Fruit fly (Drosophila melanogaster) whole organism, embryonic: Measurements from ENCODE around the gene CG7231.

Source experiments
- CG11398 ChIP-seq: fragments of 200-800 bp; sonication (Bioruptor generic); optimal IDR thresholded peaks from 2 replicates; lab custom pipeline; 2016; ENCODE audit warnings: missing biosample characterization, missing genetic modification characterization
- CG33213 ChIP-seq: fragments of 200-800 bp; sonication (Bioruptor generic); optimal IDR thresholded peaks from 3 replicates; lab custom pipeline; 2016; ENCODE audit warnings: missing biosample characterization, missing genetic modification characterization
- CG9727 ChIP-seq: fragments of 200-800 bp; sonication (Bioruptor generic); optimal IDR thresholded peaks from 3 replicates; lab custom pipeline; 2017; ENCODE audit warnings: missing biosample characterization, mild to moderate bottlenecking, missing genetic modification characterization
- Sin3A ChIP-seq: fragments of >200 bp; optimal IDR thresholded peaks from 2 replicates; lab custom pipeline; 2018
- disco-r ChIP-seq: fragments of 200-800 bp; sonication (Bioruptor generic); optimal IDR thresholded peaks from 2 replicates; lab custom pipeline; 2016; ENCODE audit warnings: missing biosample characterization, missing genetic modification characterization
- h ChIP-seq: fragments of >200 bp; optimal IDR thresholded peaks from 2 replicates; lab custom pipeline; 2017
- inv ChIP-seq: fragments of 200-800 bp; sonication (Bioruptor generic); IDR thresholded peaks from 2 replicates; pipeline ENCODE4 v1.3.6; 2022; ENCODE audit warnings: missing biosample characterization, missing genetic modification characterization; ENCODE audit not compliant: partially characterized antibody
- sens ChIP-seq: fragments of 200-800 bp; sonication (Bioruptor generic); peaks from one replicate; lab custom pipeline; 2016; ENCODE audit warnings: missing biosample characterization, missing genetic modification characterization

dm6 chr2L:7951934-7952333 lies 31.8 kb upstream of the CG7231 start:
- no peak for TF ChIP-seq CG11398 (GFP tag; lab: Kevin White, UChicago)
- no peak for TF ChIP-seq inv (GFP tag; lab: Robert Waterston, UW)
- TF ChIP-seq disco-r (GFP tag; lab: Kevin White, UChicago): no peak
- TF ChIP-seq h (lab: Kevin White, UChicago): no peak
- no peak for TF ChIP-seq CG33213
- no peak for TF ChIP-seq Sin3A
- TF ChIP-seq CG9727: no peak
- TF ChIP-seq sens (GFP tag; lab: Kevin White, UChicago): no peak
